Worm (Caenorhabditis elegans) whole organism, late embryonic: Measurements from ENCODE around the gene aff-1.

ENCODE experiments used
- C08G9.2 ChIP-seq: sonication (generic microtip); optimal IDR thresholded peaks from 2 replicates; lab custom pipeline; 2016; ENCODE audit warnings: mild to moderate bottlenecking, missing genetic modification characterization, moderate library complexity, missing compliant biosample characterization
- C38D4.7 ChIP-seq: fragments of 200-800 bp; sonication (Bioruptor generic); optimal IDR thresholded peaks from 2 replicates; lab custom pipeline; 2018; ENCODE audit warnings: mild to moderate bottlenecking, missing genetic modification characterization, moderate library complexity, missing compliant biosample characterization
- F13H6.1 ChIP-seq: sonication (generic microtip); optimal IDR thresholded peaks from 2 replicates; lab custom pipeline; 2016; ENCODE audit warnings: missing genetic modification characterization, missing compliant biosample characterization
- K02D7.2 ChIP-seq: sonication (generic microtip); optimal IDR thresholded peaks from 2 replicates; lab custom pipeline; 2017; ENCODE audit warnings: mild to moderate bottlenecking, missing genetic modification characterization, missing compliant biosample characterization
- K09A11.1 ChIP-seq: sonication (generic microtip); optimal IDR thresholded peaks from 2 replicates; lab custom pipeline; 2017; ENCODE audit warnings: antibody characterized with exemption, mild to moderate bottlenecking, missing genetic modification characterization, missing compliant biosample characterization; ENCODE audit not compliant: insufficient read depth
- ama-1 ChIP-seq: fragments of 150-350 bp; optimal IDR thresholded peaks from 2 replicates; lab custom pipeline; 2014
- ceh-14 ChIP-seq: sonication (generic microtip); optimal IDR thresholded peaks from 2 replicates; lab custom pipeline; 2016; ENCODE audit warnings: missing genotype, missing genetic modification characterization, missing compliant biosample characterization
- ceh-19 ChIP-seq: fragments of 200-800 bp; sonication (Bioruptor generic); optimal IDR thresholded peaks from 2 replicates; lab custom pipeline; 2018; ENCODE audit warnings: mild to moderate bottlenecking, missing genetic modification characterization, missing compliant biosample characterization
- ceh-2 ChIP-seq: sonication (generic microtip); optimal IDR thresholded peaks from 2 replicates; lab custom pipeline; 2016; ENCODE audit warnings: missing genotype, missing genetic modification characterization, missing compliant biosample characterization
- ceh-22 ChIP-seq: sonication (generic microtip); optimal IDR thresholded peaks from 2 replicates; lab custom pipeline; 2017; ENCODE audit warnings: missing biosample characterization, missing genetic modification characterization
- ceh-24 ChIP-seq: sonication (generic microtip); optimal IDR thresholded peaks from 2 replicates; lab custom pipeline; 2016; ENCODE audit warnings: mild to moderate bottlenecking, missing genetic modification characterization, missing compliant biosample characterization
- ceh-30 ChIP-seq: fragments of 150-350 bp; optimal IDR thresholded peaks from 2 replicates; lab custom pipeline; 2014; ENCODE audit warnings: missing biosample characterization, missing genetic modification characterization
- ceh-34 ChIP-seq: sonication (generic microtip); optimal IDR thresholded peaks from 2 replicates; lab custom pipeline; 2016; ENCODE audit warnings: mild to moderate bottlenecking, missing genetic modification characterization, missing compliant biosample characterization
- ceh-48 ChIP-seq: sonication (generic microtip); optimal IDR thresholded peaks from 2 replicates; lab custom pipeline; 2016; ENCODE audit warnings: missing genetic modification characterization, inconsistent platforms, missing compliant biosample characterization
- ceh-9 ChIP-seq: sonication (generic microtip); optimal IDR thresholded peaks from 2 replicates; lab custom pipeline; 2016; ENCODE audit warnings: mild to moderate bottlenecking, missing genetic modification characterization, inconsistent platforms, missing compliant biosample characterization
- dmd-4 ChIP-seq: sonication (generic microtip); optimal IDR thresholded peaks from 2 replicates; lab custom pipeline; 2016; ENCODE audit warnings: borderline replicate concordance, missing genetic modification characterization, missing compliant biosample characterization
- dve-1 ChIP-seq: sonication (generic microtip); optimal IDR thresholded peaks from 2 replicates; lab custom pipeline; 2017; ENCODE audit warnings: antibody characterized with exemption, mild to moderate bottlenecking, missing genetic modification characterization, missing compliant biosample characterization
- elt-2 ChIP-seq: sonication (generic microtip); optimal IDR thresholded peaks from 2 replicates; lab custom pipeline; 2016; ENCODE audit warnings: missing genetic modification reagents, missing genetic modification characterization, missing compliant biosample characterization
- ets-4 ChIP-seq: sonication (generic microtip); optimal IDR thresholded peaks from 2 replicates; lab custom pipeline; 2016; ENCODE audit warnings: missing genetic modification characterization, missing compliant biosample characterization
- eyg-1 ChIP-seq: sonication (generic microtip); optimal IDR thresholded peaks from 2 replicates; lab custom pipeline; 2016; ENCODE audit warnings: missing genotype, missing genetic modification characterization, missing compliant biosample characterization
- fax-1 ChIP-seq: sonication (generic microtip); optimal IDR thresholded peaks from 2 replicates; lab custom pipeline; 2016; ENCODE audit warnings: missing genotype, missing genetic modification characterization, missing compliant biosample characterization
- fkh-10 ChIP-seq: fragments of 150-350 bp; optimal IDR thresholded peaks from 2 replicates; lab custom pipeline; 2014; ENCODE audit warnings: missing biosample characterization, missing genetic modification reagents, missing genetic modification characterization
- fkh-6 ChIP-seq: sonication (generic microtip); optimal IDR thresholded peaks from 2 replicates; lab custom pipeline; 2016; ENCODE audit warnings: missing genetic modification characterization, missing compliant biosample characterization
- gmeb-2 ChIP-seq: sonication (generic microtip); optimal IDR thresholded peaks from 2 replicates; lab custom pipeline; 2016; ENCODE audit warnings: missing genetic modification characterization, inconsistent platforms, missing compliant biosample characterization
- hlh-13 ChIP-seq: fragments of 200-800 bp; sonication (Bioruptor generic); optimal IDR thresholded peaks from 2 replicates; lab custom pipeline; 2018; ENCODE audit warnings: mild to moderate bottlenecking, missing genetic modification characterization, missing compliant biosample characterization
- hlh-15 ChIP-seq: sonication (generic microtip); optimal IDR thresholded peaks from 2 replicates; lab custom pipeline; 2016; ENCODE audit warnings: missing genetic modification characterization, missing compliant biosample characterization
- hlh-30 ChIP-seq: sonication (generic microtip); optimal IDR thresholded peaks from 2 replicates; lab custom pipeline; 2017; ENCODE audit warnings: antibody characterized with exemption, missing genetic modification characterization, missing compliant biosample characterization; ENCODE audit not compliant: insufficient read depth
- hlh-8 ChIP-seq: sonication (generic microtip); optimal IDR thresholded peaks from 2 replicates; lab custom pipeline; 2016; ENCODE audit warnings: missing genotype, missing genetic modification characterization, missing compliant biosample characterization
- lim-6 ChIP-seq: sonication (generic microtip); optimal IDR thresholded peaks from 2 replicates; lab custom pipeline; 2016; ENCODE audit warnings: missing genetic modification characterization, missing compliant biosample characterization
- lin-11 ChIP-seq: fragments of 200-800 bp; sonication (Bioruptor generic); optimal IDR thresholded peaks from 2 replicates; lab custom pipeline; 2018; ENCODE audit warnings: mild to moderate bottlenecking, missing genetic modification characterization, missing compliant biosample characterization
- mec-3 ChIP-seq: sonication (generic microtip); optimal IDR thresholded peaks from 2 replicates; lab custom pipeline; 2016; ENCODE audit warnings: borderline replicate concordance, missing genetic modification characterization, missing compliant biosample characterization
- nfya-1 ChIP-seq: sonication (generic microtip); optimal IDR thresholded peaks from 2 replicates; lab custom pipeline; 2017; ENCODE audit warnings: missing genetic modification characterization, mild to moderate bottlenecking, missing compliant biosample characterization, antibody characterized with exemption, moderate library complexity
- nhr-232 ChIP-seq: sonication (generic microtip); optimal IDR thresholded peaks from 2 replicates; lab custom pipeline; 2016; ENCODE audit warnings: missing genetic modification characterization, missing compliant biosample characterization
- odd-2 ChIP-seq: sonication (generic microtip); optimal IDR thresholded peaks from 2 replicates; lab custom pipeline; 2017; ENCODE audit warnings: antibody characterized with exemption, mild to moderate bottlenecking, missing genetic modification characterization, missing compliant biosample characterization
- pag-3 ChIP-seq: sonication (generic microtip); optimal IDR thresholded peaks from 2 replicates; lab custom pipeline; 2016; ENCODE audit warnings: missing compliant biosample characterization, missing genetic modification characterization, borderline replicate concordance
- pha-2 ChIP-seq: sonication (generic microtip); optimal IDR thresholded peaks from 2 replicates; lab custom pipeline; 2017; ENCODE audit warnings: mild to moderate bottlenecking, missing genetic modification characterization, missing compliant biosample characterization
- pha-4 ChIP-seq: fragments of 150-350 bp; optimal IDR thresholded peaks from 2 replicates; lab custom pipeline; 2018; ENCODE audit warnings: missing biosample characterization, missing genetic modification reagents, missing genetic modification characterization
- pqm-1 ChIP-seq: sonication (generic microtip); optimal IDR thresholded peaks from 2 replicates; lab custom pipeline; 2016; ENCODE audit warnings: missing genetic modification characterization, missing compliant biosample characterization
- pros-1 ChIP-seq: fragments of 150-350 bp; optimal IDR thresholded peaks from 2 replicates; lab custom pipeline; 2014; ENCODE audit warnings: missing biosample characterization, missing genetic modification reagents, missing genetic modification characterization
- ref-2 ChIP-seq: sonication (generic microtip); optimal IDR thresholded peaks from 2 replicates; lab custom pipeline; 2016; ENCODE audit warnings: missing genetic modification characterization, missing compliant biosample characterization
- rnt-1 ChIP-seq: sonication (generic microtip); optimal IDR thresholded peaks from 2 replicates; lab custom pipeline; 2016; ENCODE audit warnings: missing genetic modification characterization, missing compliant biosample characterization
- sox-2 ChIP-seq: fragments of 200-800 bp; sonication (Bioruptor generic); IDR thresholded peaks from 2 replicates; pipeline ENCODE4 v1.3.6; 2022; ENCODE audit warnings: missing genetic modification reagents, missing genetic modification characterization, missing compliant biosample characterization
- syd-9 ChIP-seq: sonication (generic microtip); optimal IDR thresholded peaks from 2 replicates; lab custom pipeline; 2016; ENCODE audit warnings: mild to moderate bottlenecking, missing genetic modification characterization, moderate library complexity, missing compliant biosample characterization
- tbx-2 ChIP-seq: sonication (generic microtip); optimal IDR thresholded peaks from 2 replicates; lab custom pipeline; 2016; ENCODE audit warnings: missing genetic modification characterization, missing compliant biosample characterization
- unc-42 ChIP-seq: sonication (generic microtip); optimal IDR thresholded peaks from 2 replicates; lab custom pipeline; 2016; ENCODE audit warnings: missing genotype, missing genetic modification characterization, missing compliant biosample characterization
- zip-5 ChIP-seq: sonication (generic microtip); optimal IDR thresholded peaks from 2 replicates; lab custom pipeline; 2016; ENCODE audit warnings: missing genetic modification characterization, missing compliant biosample characterization

aff-1 gene

ce11 chrII:6858835-6859234 is 4.7 kb downstream of the aff-1 start (continued):
- TF ChIP-seq gmeb-2 (tag; lab: Kevin White, UChicago) (no peak), ceh-2 (tag; lab: Kevin White, UChicago) (peak; percentile 63), nfya-1 (tag; lab: Kevin White, UChicago) (peak; percentile 56), rnt-1 (peak; percentile 41), ceh-9 (no peak), eyg-1 (tag; lab: Kevin White, UChicago) (no peak), ceh-30 (tag; lab: Kevin White, UChicago) (peak; percentile 15), pqm-1 (no peak), ceh-14 (peak; percentile 22), dmd-4 (tag; lab: Kevin White, UChicago) (no peak), ref-2 (tag; lab: Kevin White, UChicago) (peak; percentile 48), C08G9.2 (tag; lab: Kevin White, UChicago) (no peak), syd-9 (tag; lab: Kevin White, UChicago) (no peak), ceh-34 (tag; lab: Kevin White, UChicago) (peak; percentile 67), K09A11.1 (tag; lab: Kevin White, UChicago) (peak; percentile 8), fax-1 (tag; lab: Kevin White, UChicago) (peak; percentile 24), C38D4.7 (GFP tag; lab: Kevin White, UChicago) (no peak), pha-2 (tag; lab: Kevin White, UChicago) (peak; percentile 41), lim-6 (tag; lab: Kevin White, UChicago) (no peak), sox-2 (GFP tag; lab: Robert Waterston, UW) (no peak; the same call in 1 of the 2 replicates), hlh-8 (tag; lab: Kevin White, UChicago) (peak; percentile 32), mec-3 (tag; lab: Kevin White, UChicago) (no peak), ceh-24 (tag; lab: Kevin White, UChicago) (no peak), fkh-6 (tag; lab: Kevin White, UChicago) (no peak), tbx-2 (tag; lab: Kevin White, UChicago) (peak; percentile 82), K02D7.2 (tag; lab: Kevin White, UChicago) (no peak), odd-2 (no peak), ceh-48 (tag; lab: Kevin White, UChicago) (peak; percentile 9), hlh-13 (no peak), elt-2 (tag; lab: Kevin White, UChicago) (peak; percentile 53), ceh-22 (tag; lab: Kevin White, UChicago) (no peak), lin-11 (peak; percentile 5), F13H6.1 (tag; lab: Kevin White, UChicago) (no peak), ets-4 (tag; lab: Kevin White, UChicago) (no peak), nhr-232 (tag; lab: Kevin White, UChicago) (peak; percentile 27), fkh-10 (GFP tag; lab: Kevin White, UChicago) (no peak), ama-1 (lab: Kevin White, UChicago) (no peak), pag-3 (tag; lab: Kevin White, UChicago) (no peak), zip-5 (tag; lab: Kevin White, UChicago) (no peak), unc-42 (tag; lab: Kevin White, UChicago) (peak; percentile 50), ceh-19 (GFP tag; lab: Kevin White, UChicago) (peak; percentile 31), pros-1 (peak; percentile 25), hlh-30 (tag; lab: Kevin White, UChicago) (no peak), hlh-15 (tag; lab: Kevin White, UChicago) (no peak), dve-1 (tag; lab: Kevin White, UChicago) (no peak), pha-4 (tag; lab: Kevin White, UChicago) (no peak)
- TF ChIP-seq, all 69 proteins: peak for 26
